Fruit fly (Drosophila melanogaster) whole organism, embryonic: Measurements from ENCODE around the gene Pgant7.

Source experiments
- Bgb ChIP-seq: fragments of 200-800 bp; sonication (Bioruptor generic); IDR thresholded peaks from 2 replicates; pipeline ENCODE4 v1.3.6; 2022; ENCODE audit warnings: missing biosample characterization, missing genetic modification characterization; ENCODE audit not compliant: partially characterized antibody
- Blimp-1 ChIP-seq: fragments of 200-800 bp; sonication (Bioruptor generic); optimal IDR thresholded peaks from 3 replicates; lab custom pipeline; 2018; ENCODE audit warnings: missing biosample characterization, missing genetic modification characterization, mild to moderate bottlenecking, moderate library complexity, missing genetic modification reagents
- CG10267 ChIP-seq: fragments of 200-800 bp; sonication (Bioruptor generic); optimal IDR thresholded peaks from 2 replicates; lab custom pipeline; 2018; ENCODE audit warnings: missing biosample characterization, mild to moderate bottlenecking, missing genetic modification characterization, moderate library complexity
- CG11504 ChIP-seq: fragments of 200-800 bp; sonication (Bioruptor generic); optimal IDR thresholded peaks from 3 replicates; lab custom pipeline; 2019; ENCODE audit warnings: missing biosample characterization, mild to moderate bottlenecking, missing genetic modification characterization, moderate library complexity
- CG13287 ChIP-seq: fragments of 200-800 bp; sonication (Bioruptor generic); IDR thresholded peaks from 2 replicates; pipeline ENCODE4 v1.3.6; 2022; ENCODE audit warnings: missing biosample characterization, missing genetic modification characterization; ENCODE audit not compliant: partially characterized antibody
- CG14965 ChIP-seq: fragments of 200-800 bp; sonication (Bioruptor generic); optimal IDR thresholded peaks from 2 replicates; lab custom pipeline; 2016; ENCODE audit warnings: missing biosample characterization, missing genetic modification characterization, borderline replicate concordance
- CG31224 ChIP-seq: fragments of 200-800 bp; sonication (Bioruptor generic); IDR thresholded peaks from 2 replicates; pipeline ENCODE4 v1.3.6; 2022; ENCODE audit warnings: missing biosample characterization, missing genetic modification characterization
- CG31365 ChIP-seq: fragments of 200-800 bp; sonication (Bioruptor generic); optimal IDR thresholded peaks from 2 replicates; lab custom pipeline; 2018; ENCODE audit warnings: missing biosample characterization, mild to moderate bottlenecking, missing genetic modification characterization
- CG3838 ChIP-seq: fragments of 200-800 bp; sonication (Bioruptor generic); optimal IDR thresholded peaks from 3 replicates; lab custom pipeline; 2016; ENCODE audit warnings: missing biosample characterization, missing genetic modification characterization
- CG4424 ChIP-seq: fragments of 200-800 bp; sonication (Bioruptor generic); optimal IDR thresholded peaks from 3 replicates; lab custom pipeline; 2016; ENCODE audit warnings: missing biosample characterization, missing genetic modification characterization
- CG7839 ChIP-seq: fragments of 200-800 bp; sonication (Bioruptor generic); optimal IDR thresholded peaks from 3 replicates; lab custom pipeline; 2018; ENCODE audit warnings: missing biosample characterization, mild to moderate bottlenecking, missing genetic modification characterization, moderate library complexity
- CG9727 ChIP-seq: fragments of 200-800 bp; sonication (Bioruptor generic); optimal IDR thresholded peaks from 3 replicates; lab custom pipeline; 2017; ENCODE audit warnings: missing biosample characterization, mild to moderate bottlenecking, missing genetic modification characterization
- D19B ChIP-seq: fragments of 200-800 bp; sonication (Bioruptor generic); optimal IDR thresholded peaks from 2 replicates; lab custom pipeline; 2017; ENCODE audit warnings: missing biosample characterization, mild to moderate bottlenecking, missing genetic modification characterization
- Dad ChIP-seq: fragments of 200-800 bp; sonication (Bioruptor generic); optimal IDR thresholded peaks from 3 replicates; lab custom pipeline; 2016; ENCODE audit warnings: missing biosample characterization, missing genetic modification characterization
- Dbx ChIP-seq: fragments of 200-800 bp; sonication (Bioruptor generic); IDR thresholded peaks from 3 replicates; pipeline ENCODE4 v1.3.6; 2022; ENCODE audit warnings: missing biosample characterization, missing genetic modification characterization
- Dip3 ChIP-seq: fragments of 200-800 bp; sonication (Bioruptor generic); optimal IDR thresholded peaks from 3 replicates; lab custom pipeline; 2016; ENCODE audit warnings: missing biosample characterization, missing genetic modification characterization
- E2f2 ChIP-seq: fragments of 200-800 bp; sonication (Bioruptor generic); IDR thresholded peaks from 2 replicates; pipeline ENCODE4 v1.3.6; 2022; ENCODE audit warnings: missing biosample characterization, missing genetic modification characterization
- Hmr ChIP-seq: fragments of 200-800 bp; sonication (Bioruptor generic); optimal IDR thresholded peaks from 3 replicates; lab custom pipeline; 2017; ENCODE audit warnings: mild to moderate bottlenecking, missing biosample characterization, missing genetic modification reagents, missing genetic modification characterization
- Hr39 ChIP-seq: fragments of >200 bp; optimal IDR thresholded peaks from 2 replicates; lab custom pipeline; 2017
- Hr78 ChIP-seq, 2 experiments: fragments of 200-800 bp in 1 of 2; fragments of >200 bp in 1 of 2; sonication (Bioruptor generic) in 1 of 2; optimal IDR thresholded peaks; 2 replicates each; lab custom pipeline; 2017 to 2019; ENCODE audit warnings: missing biosample characterization in 2 of 2, missing genetic modification characterization in 2 of 2, mild to moderate bottlenecking in 1 of 2, moderate library complexity in 1 of 2
- Meics ChIP-seq: fragments of 200-800 bp; sonication (Bioruptor generic); optimal IDR thresholded peaks from 2 replicates; lab custom pipeline; 2017; ENCODE audit warnings: missing biosample characterization, mild to moderate bottlenecking, missing genetic modification characterization
- Nf-YC ChIP-seq: fragments of 200-800 bp; optimal IDR thresholded peaks from 3 replicates; lab custom pipeline; 2019; ENCODE audit warnings: missing biosample characterization, mild to moderate bottlenecking, missing genetic modification characterization, moderate library complexity
- Ptx1 ChIP-seq: fragments of 200-800 bp; sonication (Bioruptor generic); IDR thresholded peaks from 2 replicates; pipeline ENCODE4 v1.3.6; 2022; ENCODE audit warnings: missing biosample characterization, missing genetic modification characterization
- Six4 ChIP-seq: fragments of 200-800 bp; sonication (Bioruptor generic); optimal IDR thresholded peaks from 2 replicates; lab custom pipeline; 2016; ENCODE audit warnings: missing biosample characterization, missing genetic modification characterization
- Sox102F ChIP-seq: fragments of 200-800 bp; sonication (Bioruptor generic); optimal IDR thresholded peaks from 2 replicates; lab custom pipeline; 2018; ENCODE audit warnings: missing biosample characterization, mild to moderate bottlenecking, missing genetic modification characterization, moderate library complexity
- Sry-δ ChIP-seq: fragments of 200-800 bp; sonication (Bioruptor generic); optimal IDR thresholded peaks from 2 replicates; lab custom pipeline; 2016; ENCODE audit warnings: missing biosample characterization, missing genetic modification characterization
- YL-1 ChIP-seq: fragments of 200-800 bp; sonication (Bioruptor generic); optimal IDR thresholded peaks from 3 replicates; lab custom pipeline; 2017; ENCODE audit warnings: missing biosample characterization, mild to moderate bottlenecking, missing genetic modification characterization
- bsh ChIP-seq, 2 experiments: fragments of 200-800 bp; sonication (Bioruptor generic); optimal IDR thresholded peaks; 2 replicates each; lab custom pipeline; 2017 to 2018; ENCODE audit warnings: mild to moderate bottlenecking in 2 of 2, missing biosample characterization in 2 of 2, missing genetic modification characterization in 2 of 2, moderate library complexity in 1 of 2
- chinmo ChIP-seq: fragments of 200-800 bp; sonication (Bioruptor generic); IDR thresholded peaks from 4 replicates; pipeline ENCODE4 v1.3.6; 2022; ENCODE audit warnings: missing biosample characterization, missing genetic modification characterization; ENCODE audit not compliant: partially characterized antibody
- ci ChIP-seq: fragments of 200-800 bp; sonication (Bioruptor generic); IDR thresholded peaks from 3 replicates; pipeline ENCODE4 v1.3.6; 2022; ENCODE audit warnings: missing biosample characterization, missing genetic modification characterization
- crol ChIP-seq: fragments of 200-800 bp; sonication (Bioruptor generic); IDR thresholded peaks from 2 replicates; pipeline ENCODE4 v1.3.6; 2022; ENCODE audit warnings: missing biosample characterization, missing genetic modification characterization
- crp ChIP-seq, 2 experiments: fragments of 200-800 bp; sonication (Bioruptor generic); optimal IDR thresholded peaks; 2 replicates in 1 of 2; 3 replicates in 1 of 2; lab custom pipeline; 2017; ENCODE audit warnings: missing biosample characterization in 2 of 2, missing genetic modification characterization in 2 of 2, mild to moderate bottlenecking in 1 of 2, moderate library complexity in 1 of 2
- fru ChIP-seq: fragments of >200 bp; optimal IDR thresholded peaks from 2 replicates; lab custom pipeline; 2017
- gem ChIP-seq: fragments of 200-800 bp; sonication (Bioruptor generic); optimal IDR thresholded peaks from 2 replicates; lab custom pipeline; 2019; ENCODE audit warnings: missing biosample characterization, mild to moderate bottlenecking, missing genetic modification characterization, moderate library complexity
- ham ChIP-seq: fragments of 200-800 bp; sonication (Bioruptor generic); IDR thresholded peaks from 2 replicates; pipeline ENCODE4 v1.3.6; 2022; ENCODE audit warnings: missing biosample characterization, missing genetic modification characterization
- ind ChIP-seq: fragments of 200-800 bp; sonication (Bioruptor generic); optimal IDR thresholded peaks from 3 replicates; lab custom pipeline; 2016; ENCODE audit warnings: missing biosample characterization, missing genetic modification characterization
- insv ChIP-seq, 2 experiments: fragments of 200-800 bp; sonication (Bioruptor generic); optimal IDR thresholded peaks; 3 replicates each; lab custom pipeline; 2016 to 2018; ENCODE audit warnings: missing biosample characterization in 2 of 2, missing genetic modification characterization in 2 of 2
- lilli ChIP-seq: fragments of 200-800 bp; sonication (Bioruptor generic); optimal IDR thresholded peaks from 3 replicates; lab custom pipeline; 2016; ENCODE audit warnings: missing biosample characterization, missing genetic modification characterization
- nau ChIP-seq: fragments of 200-800 bp; sonication (Bioruptor generic); optimal IDR thresholded peaks from 3 replicates; lab custom pipeline; 2017; ENCODE audit warnings: missing biosample characterization, mild to moderate bottlenecking, missing genetic modification characterization, missing genetic modification reagents
- nmo ChIP-seq: fragments of 200-800 bp; sonication (Bioruptor generic); optimal IDR thresholded peaks from 2 replicates; lab custom pipeline; 2018; ENCODE audit warnings: missing biosample characterization, mild to moderate bottlenecking, missing genetic modification characterization, moderate library complexity
- pzg ChIP-seq: fragments of 200-800 bp; sonication (Bioruptor generic); optimal IDR thresholded peaks from 3 replicates; lab custom pipeline; 2018; ENCODE audit warnings: missing biosample characterization, mild to moderate bottlenecking, missing genetic modification characterization, moderate library complexity
- rib ChIP-seq: fragments of 200-800 bp; sonication (Bioruptor generic); IDR thresholded peaks from 2 replicates; pipeline ENCODE4 v1.3.6; 2022; ENCODE audit warnings: missing biosample characterization, missing genetic modification characterization
- row ChIP-seq: fragments of 200-800 bp; sonication (Bioruptor generic); IDR thresholded peaks from 3 replicates; pipeline ENCODE4 v1.3.6; 2022; ENCODE audit warnings: missing biosample characterization, missing genetic modification characterization
- sqz ChIP-seq: fragments of 200-800 bp; sonication (Bioruptor generic); optimal IDR thresholded peaks from 3 replicates; lab custom pipeline; 2018; ENCODE audit warnings: missing biosample characterization, mild to moderate bottlenecking, missing genetic modification characterization
- ssp ChIP-seq: fragments of 200-800 bp; sonication (Bioruptor generic); IDR thresholded peaks from 2 replicates; pipeline ENCODE4 v1.3.6; 2022; ENCODE audit warnings: missing biosample characterization, missing genetic modification characterization
- unc-4 ChIP-seq: fragments of 200-800 bp; sonication (Bioruptor generic); IDR thresholded peaks from 2 replicates; pipeline ENCODE4 v1.3.6; 2022; ENCODE audit warnings: missing biosample characterization, missing genetic modification characterization; ENCODE audit not compliant: partially characterized antibody
- vvl ChIP-seq: fragments of 200-800 bp; sonication (Bioruptor generic); IDR thresholded peaks from 2 replicates; pipeline ENCODE4 v1.3.6; 2022; ENCODE audit warnings: missing biosample characterization, missing genetic modification characterization
- zen2 ChIP-seq: fragments of 200-800 bp; sonication (Bioruptor generic); IDR thresholded peaks from 3 replicates; pipeline ENCODE4 v1.3.6; 2022; ENCODE audit warnings: missing biosample characterization, missing genetic modification characterization; ENCODE audit not compliant: partially characterized antibody

Gene Pgant7

dm6 chrX:18479307-18480134 lies 20.3 kb downstream of the Pgant7 start, which contains the start of gene CG32547 (continued):
- TF ChIP-seq nau, result peak; percentile 3
- no peak for TF ChIP-seq YL-1 (GFP tag; lab: Kevin White, UChicago)
- TF ChIP-seq sqz (GFP tag; lab: Kevin White, UChicago), result no peak
- TF ChIP-seq Hr78 (GFP tag; optimal IDR thresholded peaks at IDR 0.05; lab: Kevin White, UChicago), result peak in 1 of 2 experiments; percentile 14
- no peak for TF ChIP-seq ssp (GFP tag; lab: Robert Waterston, UW)
- TF ChIP-seq rib, result no peak
- no peak for TF ChIP-seq zen2 (GFP tag; lab: Robert Waterston, UW)
- TF ChIP-seq CG14965 (GFP tag; lab: Kevin White, UChicago), result no peak
- peak; percentile 16 for TF ChIP-seq ind (GFP tag; lab: Kevin White, UChicago)
- TF ChIP-seq D19B (GFP tag; lab: Kevin White, UChicago), result peak; percentile 96
- TF ChIP-seq chinmo (GFP tag; lab: Robert Waterston, UW), result no peak
- TF ChIP-seq pzg (GFP tag; lab: Kevin White, UChicago), result peak; percentile 41
- peak; percentile 34 for TF ChIP-seq gem
- TF ChIP-seq CG11504 (tag; lab: Kevin White, UChicago), result peak; percentile 21
- TF ChIP-seq Dad (GFP tag; lab: Kevin White, UChicago), result no peak
- peak; percentile 56 for TF ChIP-seq vvl (GFP tag; lab: Robert Waterston, UW)
- TF ChIP-seq CG13287, result peak; percentile 45; the same call in 1 of the 2 replicates
- peak; percentile 13 for TF ChIP-seq Meics (GFP tag; lab: Kevin White, UChicago)
- TF ChIP-seq fru (lab: Kevin White, UChicago), result no peak
- TF ChIP-seq ci, result 0 out of 3 replicates have a peak, but pooled peaks have one; percentile 34
- TF ChIP-seq Bgb (GFP tag; lab: Robert Waterston, UW), result 0 out of 2 replicates have a peak, but pooled peaks have one; percentile 17
- TF ChIP-seq bsh (GFP tag; optimal IDR thresholded peaks at IDR 0.05; lab: Kevin White, UChicago), result peak in 1 of 2 experiments; percentile 9
- no peak for TF ChIP-seq CG3838 (GFP tag; lab: Kevin White, UChicago)
- no peak for TF ChIP-seq Hr39 (lab: Kevin White, UChicago)
- TF ChIP-seq Hmr (GFP tag; lab: Kevin White, UChicago), result no peak
- TF ChIP-seq CG4424 (GFP tag; lab: Kevin White, UChicago), result peak; percentile 21
- TF ChIP-seq Blimp-1 (GFP tag; lab: Kevin White, UChicago), result peak; percentile 5
- no peak for TF ChIP-seq Sry-δ
- TF ChIP-seq crol (GFP tag; lab: Robert Waterston, UW), result peak; percentile 67
- TF ChIP-seq Nf-YC (tag; lab: Kevin White, UChicago), result peak; percentile 8
- TF ChIP-seq insv (GFP tag; optimal IDR thresholded peaks at IDR 0.05; lab: Kevin White, UChicago), result no peak
- peak; percentile 21 for TF ChIP-seq CG7839 (tag; lab: Kevin White, UChicago)
- peak; percentile 6 for TF ChIP-seq nmo (GFP tag; lab: Kevin White, UChicago)
- no peak for TF ChIP-seq Six4 (GFP tag; lab: Kevin White, UChicago)
- TF ChIP-seq crp (GFP tag; optimal IDR thresholded peaks at IDR 0.05; lab: Kevin White, UChicago), result peak in 1 of 2 experiments; percentile 78
- no peak for TF ChIP-seq CG9727
- no peak for TF ChIP-seq lilli (GFP tag; lab: Kevin White, UChicago)
- peak; percentile 5 for TF ChIP-seq CG10267 (tag; lab: Kevin White, UChicago)
- TF ChIP-seq row (GFP tag; lab: Robert Waterston, UW), result peak; percentile 77
- 0 out of 3 replicates have a peak, but pooled peaks have one; percentile 7 for TF ChIP-seq Dbx (GFP tag; lab: Robert Waterston, UW)
- TF ChIP-seq Ptx1 (GFP tag; lab: Robert Waterston, UW), result 0 out of 2 replicates have a peak, but pooled peaks have one; percentile 9
- peak; percentile 40; the same call in 1 of the 2 replicates for TF ChIP-seq E2f2 (GFP tag; lab: Robert Waterston, UW)
- no peak for TF ChIP-seq Dip3 (GFP tag; lab: Kevin White, UChicago)
- TF ChIP-seq Sox102F (GFP tag; lab: Kevin White, UChicago), result peak; percentile 7
- TF ChIP-seq CG31365 (tag; lab: Kevin White, UChicago), result no peak
- no peak for TF ChIP-seq ham (GFP tag; lab: Robert Waterston, UW)
- peak; percentile 33; the same call in 1 of the 2 replicates for TF ChIP-seq unc-4
- TF ChIP-seq CG31224 (GFP tag; lab: Robert Waterston, UW), result no peak
